Fruit fly (Drosophila melanogaster) whole organism, adult: Measurements from ENCODE around the gene sgg.

Experiments used
- CG11617 ChIP-seq: fragments of 200-800 bp; sonication (Bioruptor generic); optimal IDR thresholded peaks from 2 replicates; lab custom pipeline; 2017; ENCODE audit warnings: mild to moderate bottlenecking, missing biosample characterization, missing genetic modification reagents, missing genetic modification characterization
- Clk ChIP-seq: fragments of 200-800 bp; sonication (Bioruptor generic); optimal IDR thresholded peaks from 2 replicates; lab custom pipeline; 2017; ENCODE audit warnings: missing biosample characterization, missing genetic modification characterization
- Hr96 ChIP-seq: fragments of 200-800 bp; sonication (Bioruptor generic); optimal IDR thresholded peaks from 2 replicates; lab custom pipeline; 2016; ENCODE audit warnings: missing biosample characterization, missing genetic modification characterization
- bab1 ChIP-seq: fragments of 200-800 bp; sonication (Bioruptor generic); optimal IDR thresholded peaks from 3 replicates; lab custom pipeline; 2019; ENCODE audit warnings: missing biosample characterization, mild to moderate bottlenecking, missing genetic modification characterization, moderate library complexity
- cnc ChIP-seq, 2 experiments: fragments of >200 bp; optimal IDR thresholded peaks; 2 replicates each; lab custom pipeline; 2017
- kay ChIP-seq: fragments of 200-800 bp; sonication (Bioruptor generic); peaks from one replicate; lab custom pipeline; 2016; ENCODE audit warnings: missing biosample characterization, missing genetic modification characterization, borderline replicate concordance
- ovo ChIP-seq: fragments of 200-800 bp; sonication (Bioruptor generic); optimal IDR thresholded peaks from 2 replicates; lab custom pipeline; 2016; ENCODE audit warnings: missing biosample characterization, missing genetic modification characterization
- pad ChIP-seq: fragments of 200-800 bp; sonication (Bioruptor generic); optimal IDR thresholded peaks from 3 replicates; lab custom pipeline; 2017; ENCODE audit warnings: missing biosample characterization, missing genetic modification characterization, mild to moderate bottlenecking, moderate library complexity, missing genetic modification reagents

Gene sgg

dm6 chrX:2727506-2727905 lies 93.8 kb downstream of the sgg start, which contains the start of gene dwg:
dwg (plus strand) TSS chrX:2727698.
- no peak for TF ChIP-seq ovo (GFP tag; lab: Kevin White, UChicago)
- peak; percentile 29 for TF ChIP-seq bab1
- no peak for TF ChIP-seq Hr96 (GFP tag; lab: Kevin White, UChicago)
- no peak for TF ChIP-seq CG11617 (GFP tag; lab: Kevin White, UChicago)
- TF ChIP-seq Clk (GFP tag; lab: Kevin White, UChicago), result no peak
- TF ChIP-seq kay (GFP tag; lab: Kevin White, UChicago), result no peak
- no peak for TF ChIP-seq cnc (optimal IDR thresholded peaks at IDR 0.05; lab: Kevin White, UChicago)
- no peak for TF ChIP-seq pad
